Worm (Caenorhabditis elegans): ENCODE data around the gene mog-1.

Gene mog-1

DNA sequence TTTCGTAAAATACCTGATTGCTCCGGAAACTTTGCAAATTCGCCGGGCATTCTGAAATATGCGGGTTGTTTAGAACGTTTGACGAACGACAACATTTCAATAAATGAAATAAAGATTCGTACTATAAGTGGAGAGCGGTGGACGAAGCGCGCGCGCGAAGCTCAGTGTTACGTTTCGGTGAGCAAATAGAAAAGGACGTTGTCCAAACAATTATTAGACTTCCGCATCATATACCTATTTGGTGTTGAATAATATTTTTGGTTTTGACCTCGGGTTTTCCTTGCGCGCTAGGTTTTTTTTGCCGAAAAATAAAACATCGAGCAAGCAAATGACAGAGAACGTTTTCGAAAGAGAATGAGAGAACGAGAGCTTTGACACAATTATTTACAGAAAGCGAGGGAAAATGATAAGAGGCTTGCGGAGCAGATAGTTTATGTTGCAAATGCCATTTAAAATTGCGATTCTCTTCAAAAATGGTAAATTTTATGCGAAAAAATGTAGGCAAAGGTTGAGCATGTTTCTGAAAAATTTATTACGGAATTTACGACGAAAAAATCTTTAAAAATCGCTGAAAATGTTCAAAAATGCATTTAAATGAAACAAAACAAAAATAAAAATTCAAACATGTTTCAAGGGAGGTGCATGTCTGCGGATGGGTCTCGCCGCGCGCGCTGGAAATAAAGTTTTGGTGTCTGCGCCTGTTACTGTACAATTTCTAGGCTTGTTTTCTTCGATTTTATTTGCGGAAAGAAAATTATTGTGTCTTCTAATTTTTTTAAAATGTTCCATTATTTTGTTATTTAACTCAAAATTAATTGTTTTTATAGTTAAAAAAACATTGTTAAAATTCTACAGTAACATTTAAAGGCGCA, 45.2 kb downstream of the mog-1 start, which contains the start of the genes cyld-1 and F40F12.9:
Gene cyld-1, minus strand, starts transcription at position 51 of the 872 bp plus-strand sequence.
Gene F40F12.9, plus strand, starts transcription at position 721 of the 872 bp plus-strand sequence.
- TF ChIP-seq zfp-3 (GFP tag; conservative IDR thresholded peaks at IDR 0.05) (no peak), ceh-28 (tag; optimal IDR thresholded peaks at IDR 0.05) (no peak), spr-1 (tag; optimal IDR thresholded peaks at IDR 0.05) (no peak), rbr-2 (tag; optimal IDR thresholded peaks at IDR 0.05) (no peak), hlh-11 (tag; optimal IDR thresholded peaks at IDR 0.05) (peak; percentile 9), nhr-28 (tag; optimal IDR thresholded peaks at IDR 0.05) (no peak), egl-43 (GFP tag; IDR thresholded peaks at IDR 0.05) (no peak), fos-1 (tag; optimal IDR thresholded peaks at IDR 0.05) (no peak), F10B5.3 (tag; optimal IDR thresholded peaks at IDR 0.05) (no peak), lin-39 (tag; optimal IDR thresholded peaks at IDR 0.05) (no peak), ceh-32 (tag; optimal IDR thresholded peaks at IDR 0.05; ENCODE audit: poor library complexity) (no peak), mes-2 (tag; optimal IDR thresholded peaks at IDR 0.05; ENCODE audit: poor library complexity, severe bottlenecking) (no peak), F44E2.7 (GFP tag; IDR thresholded peaks at IDR 0.05) (no peak), daf-12 (tag; optimal IDR thresholded peaks at IDR 0.05) (no peak), dve-1 (tag; optimal IDR thresholded peaks at IDR 0.05; ENCODE audit: insufficient read depth) (peak; percentile 1), nhr-48 (tag; optimal IDR thresholded peaks at IDR 0.05) (no peak), daf-16 (GFP tag; optimal IDR thresholded peaks at IDR 0.05) (no peak), daf-16 (tag; optimal IDR thresholded peaks at IDR 0.05) (peak; percentile 51), pqm-1 (tag; optimal IDR thresholded peaks at IDR 0.05) (peak; percentile 54), pha-4 (GFP tag; IDR thresholded peaks at IDR 0.05) (no peak), pha-4 (tag; optimal IDR thresholded peaks at IDR 0.05) (peak; percentile 62), ces-1 (GFP tag; optimal IDR thresholded peaks at IDR 0.05) (no peak), nhr-102 (tag; optimal IDR thresholded peaks at IDR 0.05) (no peak), T26A8.4 (GFP tag; IDR thresholded peaks at IDR 0.05) (no peak), dmd-6 (GFP tag; IDR thresholded peaks at IDR 0.05) (peak; percentile 48; the same call in 1 of the 2 replicates), nhr-77 (tag; optimal IDR thresholded peaks at IDR 0.05) (peak; percentile 15), unc-130 (GFP tag; optimal IDR thresholded peaks at IDR 0.05) (no peak), sdz-12 (GFP tag; optimal IDR thresholded peaks at IDR 0.05) (no peak)

DNA sequence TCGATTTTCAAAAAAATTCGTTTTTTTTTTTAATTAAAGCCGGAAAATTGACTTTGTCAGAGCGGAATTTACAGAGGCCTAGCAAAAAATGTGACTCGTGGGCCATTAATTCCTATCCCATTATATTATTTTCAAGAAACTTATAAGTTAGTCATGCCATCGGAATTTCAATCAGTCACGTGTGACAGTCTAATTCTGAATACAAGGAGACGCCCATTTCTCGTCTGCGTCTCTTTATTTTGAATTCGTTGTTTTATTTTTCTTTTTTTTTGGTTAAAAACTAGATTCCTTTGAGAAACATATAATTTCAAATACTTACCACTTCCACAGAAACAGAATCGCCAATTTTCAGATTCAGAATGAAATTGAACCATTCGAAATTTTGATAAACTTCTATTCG, 47.2 kb downstream of the mog-1 start:
- TF ChIP-seq cey-2 (tag; optimal IDR thresholded peaks at IDR 0.05; ENCODE audit: borderline replicate concordance, insufficient read depth) (no peak), dve-1 (tag; optimal IDR thresholded peaks at IDR 0.05; ENCODE audit: insufficient read depth) (peak; percentile 2), hlh-30 (tag; optimal IDR thresholded peaks at IDR 0.05; ENCODE audit: insufficient read depth) (peak; percentile 7)

DNA sequence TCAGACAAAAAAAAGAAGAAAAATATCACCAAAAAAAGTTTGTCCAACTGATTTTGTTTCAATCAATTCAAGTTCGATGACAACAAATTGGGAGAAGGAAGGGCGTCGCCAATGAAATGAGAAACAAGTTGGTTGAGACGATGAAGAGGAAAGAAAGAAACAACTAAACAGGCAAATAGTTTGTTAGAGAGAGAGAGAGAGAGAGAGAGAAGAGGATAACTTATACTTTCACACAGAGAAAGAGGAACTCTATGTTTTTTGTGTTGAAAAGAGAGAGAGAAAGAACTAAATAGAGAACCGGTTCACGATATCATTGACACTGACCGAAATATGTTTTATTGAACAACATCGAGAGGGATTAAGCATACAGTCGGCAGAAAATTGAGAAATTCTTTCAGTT, 48.4 kb downstream of the mog-1 start:
- TF ChIP-seq zfp-3 (GFP tag; conservative IDR thresholded peaks at IDR 0.05) (no peak), Y5F2A.4 (GFP tag; optimal IDR thresholded peaks at IDR 0.05) (no peak), lin-39 (tag; optimal IDR thresholded peaks at IDR 0.05) (no peak), unc-62 (GFP tag; optimal IDR thresholded peaks at IDR 0.05 in 1 of 2) (peak in 1 of 2 experiments; percentile 23), unc-62 (tag; optimal IDR thresholded peaks at IDR 0.05) (no peak), nhr-28 (tag; optimal IDR thresholded peaks at IDR 0.05) (peak; percentile 37), mes-2 (tag; optimal IDR thresholded peaks at IDR 0.05; ENCODE audit: poor library complexity, severe bottlenecking) (peak; percentile 22), hlh-11 (tag; optimal IDR thresholded peaks at IDR 0.05) (no peak), spr-1 (tag; optimal IDR thresholded peaks at IDR 0.05) (no peak), lin-1 (GFP tag; IDR thresholded peaks at IDR 0.05) (no peak), skn-1 (tag; optimal IDR thresholded peaks at IDR 0.05) (no peak), pqm-1 (tag; optimal IDR thresholded peaks at IDR 0.05) (no peak), unc-130 (GFP tag; optimal IDR thresholded peaks at IDR 0.05) (no peak)
